Fruit fly (Drosophila melanogaster): ENCODE results near the gene Ndfip.

Gene Ndfip

DNA sequence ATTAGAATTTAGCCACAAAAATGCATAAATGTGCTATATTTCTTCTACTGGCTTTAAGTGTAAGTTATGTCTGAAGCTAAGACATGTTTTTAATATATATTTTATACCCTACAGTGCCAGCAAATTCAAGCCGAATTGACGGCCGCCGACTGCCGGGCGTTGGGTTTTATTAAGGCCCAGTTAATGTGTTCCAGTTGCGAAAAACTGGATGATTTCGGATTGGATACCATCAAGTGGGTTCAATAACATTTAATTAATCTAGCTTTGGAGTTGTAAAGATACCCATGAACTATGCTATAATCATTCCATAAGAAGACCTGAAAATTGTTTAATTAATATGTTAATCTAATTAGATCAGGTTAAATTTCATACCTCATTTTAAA, 579 bp upstream of the Ndfip start:
- no peak for TF ChIP-seq toe (GFP tag; optimal IDR thresholded peaks at IDR 0.05)
- peak; percentile 91 for TF ChIP-seq kay (GFP tag; ENCODE audit: borderline replicate concordance)
- TF ChIP-seq cic (GFP tag; optimal IDR thresholded peaks at IDR 0.05): no peak

DNA sequence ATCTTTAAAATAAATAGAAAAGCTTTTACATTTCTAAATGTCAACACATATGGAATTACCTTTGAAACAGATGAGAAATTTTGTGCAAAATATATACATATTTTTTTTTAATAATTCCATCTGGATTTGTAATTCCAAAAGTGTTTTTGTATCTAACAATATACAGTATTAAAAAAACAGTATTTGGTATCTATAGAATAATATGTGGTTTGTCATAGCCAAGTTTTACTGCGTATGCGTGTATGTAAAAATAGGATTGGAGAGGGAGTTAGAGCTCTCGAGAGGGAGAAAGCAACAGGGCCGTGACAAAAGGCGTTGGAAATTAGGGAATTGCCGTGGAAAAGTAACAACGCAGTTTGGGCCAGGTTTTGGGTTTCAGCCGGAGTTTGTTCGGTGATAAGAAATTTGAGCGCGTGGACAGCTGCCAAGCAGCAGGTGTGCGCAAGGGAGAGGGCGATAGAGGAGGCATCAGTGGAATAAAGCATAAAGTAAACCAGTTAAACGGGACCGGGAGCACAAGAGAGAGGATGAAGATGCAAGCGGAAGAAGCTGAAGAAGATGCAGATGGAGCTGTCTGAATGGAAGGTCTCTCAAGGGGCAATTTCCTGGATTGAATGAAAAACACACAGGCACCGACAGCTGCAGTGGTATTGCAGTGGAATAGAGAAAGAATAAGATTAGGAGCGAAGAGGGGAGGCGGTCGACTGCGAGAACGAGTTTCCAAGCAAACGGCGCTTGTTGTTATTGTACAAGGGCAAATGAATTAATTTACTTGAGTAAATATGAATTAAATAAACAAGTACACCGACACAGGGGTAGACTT, 991 bp downstream of the Ndfip start:
- TF ChIP-seq cic (GFP tag; optimal IDR thresholded peaks at IDR 0.05) (peak; percentile 97), Mnt (GFP tag; optimal IDR thresholded peaks at IDR 0.05) (peak; percentile 58), kay (GFP tag; ENCODE audit: borderline replicate concordance) (peak; percentile 91), CG1620 (GFP tag; optimal IDR thresholded peaks at IDR 0.05) (peak; percentile 31), CG5204 (GFP tag; optimal IDR thresholded peaks at IDR 0.05) (no peak), CG12768 (GFP tag; optimal IDR thresholded peaks at IDR 0.05) (peak; percentile 93), CG7045 (GFP tag; optimal IDR thresholded peaks at IDR 0.05) (peak; percentile 82), CG7101 (tag; optimal IDR thresholded peaks at IDR 0.05) (peak; percentile 82), ovo (GFP tag; optimal IDR thresholded peaks at IDR 0.05) (peak; percentile 79), Crg-1 (GFP tag; optimal IDR thresholded peaks at IDR 0.05) (peak; percentile 68), pad (GFP tag; optimal IDR thresholded peaks at IDR 0.05) (peak; percentile 96), tj (GFP tag; optimal IDR thresholded peaks at IDR 0.05) (peak; percentile 17), toe (GFP tag; optimal IDR thresholded peaks at IDR 0.05) (peak; percentile 44), CG33017 (tag; optimal IDR thresholded peaks at IDR 0.05) (peak; percentile 69), Clk (GFP tag; optimal IDR thresholded peaks at IDR 0.05) (peak; percentile 90), cnc (optimal IDR thresholded peaks at IDR 0.05) (no peak), CG11617 (GFP tag; optimal IDR thresholded peaks at IDR 0.05) (no peak), CG14711 (tag; optimal IDR thresholded peaks at IDR 0.05) (peak; percentile 58), bab1 (GFP tag; optimal IDR thresholded peaks at IDR 0.05) (no peak), Hr96 (GFP tag; optimal IDR thresholded peaks at IDR 0.05) (no peak)

DNA sequence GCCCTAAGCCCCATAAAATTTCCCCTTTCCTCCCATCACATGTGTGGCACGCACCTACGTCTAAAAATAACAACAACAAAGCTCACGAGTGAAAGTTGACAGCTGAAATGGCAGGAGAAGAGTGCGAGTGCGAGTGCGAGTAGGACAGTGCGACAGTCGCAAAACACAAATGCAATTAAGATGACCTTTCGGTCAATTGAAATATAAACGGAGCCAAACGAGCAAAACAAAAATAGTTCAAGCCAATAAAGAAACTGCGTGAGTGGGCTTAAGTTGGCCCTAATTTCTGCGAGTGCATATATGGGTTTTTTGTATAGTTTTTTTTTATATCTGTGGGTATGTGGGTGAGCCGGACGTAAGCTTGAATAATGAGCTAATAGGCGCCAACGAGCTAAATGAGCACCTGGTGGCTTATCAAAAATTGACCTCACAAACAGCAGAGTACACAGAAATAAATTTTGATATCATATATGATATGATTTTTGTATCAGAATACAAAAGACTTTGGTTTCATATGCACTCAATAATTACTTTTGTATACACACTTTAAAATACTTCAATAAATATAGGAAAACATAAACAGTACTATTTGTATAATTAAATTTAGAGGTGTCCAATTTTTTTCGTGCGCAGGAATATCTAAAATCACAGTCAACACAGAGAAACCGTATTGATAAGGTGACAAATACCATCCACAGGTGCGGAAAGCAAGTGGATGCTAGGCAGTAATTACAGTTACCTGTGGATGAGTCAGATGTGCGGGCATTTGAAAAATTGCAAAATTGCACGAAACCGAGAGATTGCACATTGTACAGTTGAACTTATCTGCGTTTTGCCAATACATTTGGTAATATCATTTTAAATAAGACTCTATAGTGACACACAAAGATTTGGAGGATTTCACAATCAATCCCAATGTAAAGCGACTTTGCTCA, 2.1 kb downstream of the Ndfip start:
- TF ChIP-seq kay (GFP tag; ENCODE audit: borderline replicate concordance) (peak; percentile 96), CG12768 (GFP tag; optimal IDR thresholded peaks at IDR 0.05) (peak; percentile 14), CG7101 (tag; optimal IDR thresholded peaks at IDR 0.05) (peak; percentile 11), CG33017 (tag; optimal IDR thresholded peaks at IDR 0.05) (no peak), toe (GFP tag; optimal IDR thresholded peaks at IDR 0.05) (no peak), CG1620 (GFP tag; optimal IDR thresholded peaks at IDR 0.05) (no peak), CG11617 (GFP tag; optimal IDR thresholded peaks at IDR 0.05) (no peak), cic (GFP tag; optimal IDR thresholded peaks at IDR 0.05) (no peak), ovo (GFP tag; optimal IDR thresholded peaks at IDR 0.05) (peak; percentile 34), Clk (GFP tag; optimal IDR thresholded peaks at IDR 0.05) (no peak), Crg-1 (GFP tag; optimal IDR thresholded peaks at IDR 0.05) (peak; percentile 3), cnc (optimal IDR thresholded peaks at IDR 0.05) (no peak), Mnt (GFP tag; optimal IDR thresholded peaks at IDR 0.05) (no peak), CG14711 (tag; optimal IDR thresholded peaks at IDR 0.05) (peak; percentile 27)

DNA sequence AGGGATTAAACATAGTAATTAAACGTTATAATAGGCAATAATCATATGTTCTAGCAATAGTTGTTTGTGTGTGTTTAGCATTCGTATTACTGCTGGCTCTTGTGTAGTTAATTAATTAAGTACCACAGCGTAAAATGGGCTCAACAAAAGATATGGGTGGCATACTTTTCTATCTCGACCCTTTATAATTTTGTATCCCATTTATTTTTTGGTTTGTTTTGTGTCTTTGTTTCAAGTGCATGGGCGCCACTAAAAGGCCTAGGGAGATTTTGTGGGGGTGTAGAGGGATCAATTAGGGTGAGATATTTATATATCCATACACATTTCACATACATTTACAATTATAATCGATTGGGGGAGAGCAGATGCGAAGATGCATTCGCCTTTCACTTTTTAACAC, 6.5 kb downstream of the Ndfip start:
- TF ChIP-seq kay (GFP tag; ENCODE audit: borderline replicate concordance): peak; percentile 76
- TF ChIP-seq CG5204 (GFP tag; optimal IDR thresholded peaks at IDR 0.05): no peak

DNA sequence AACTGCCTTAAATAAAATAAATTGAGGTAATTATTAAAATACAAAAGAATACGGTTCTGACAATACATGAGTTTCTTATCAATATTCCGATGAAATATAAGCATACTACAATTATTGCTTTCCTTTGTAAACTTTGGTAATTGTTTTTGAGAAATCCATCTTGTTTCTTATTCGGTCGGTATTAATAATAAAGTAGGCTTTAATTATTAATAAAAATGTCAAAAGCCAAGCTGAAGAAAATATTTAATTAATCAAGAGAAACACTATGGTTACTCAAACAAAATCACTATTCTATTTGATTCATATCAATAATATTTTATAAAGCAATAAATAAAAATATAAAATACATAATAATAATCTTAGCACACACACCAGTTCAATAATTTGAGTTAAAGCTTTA, 7.4 kb downstream of the Ndfip start, which contains the start of gene CG43085:
CG43085 (minus strand) TSS at position 101 of the 400 bp plus-strand sequence.
- no peak for TF ChIP-seq CG1620 (GFP tag; optimal IDR thresholded peaks at IDR 0.05)
- TF ChIP-seq Mnt (GFP tag; optimal IDR thresholded peaks at IDR 0.05): no peak
- no peak for TF ChIP-seq Clk (GFP tag; optimal IDR thresholded peaks at IDR 0.05)
- TF ChIP-seq toe (GFP tag; optimal IDR thresholded peaks at IDR 0.05): no peak
- TF ChIP-seq Hr96 (GFP tag; optimal IDR thresholded peaks at IDR 0.05): no peak
- no peak for TF ChIP-seq cic (GFP tag; optimal IDR thresholded peaks at IDR 0.05)
- TF ChIP-seq CG11617 (GFP tag; optimal IDR thresholded peaks at IDR 0.05): no peak
- TF ChIP-seq CG5204 (GFP tag; optimal IDR thresholded peaks at IDR 0.05): no peak
- peak; percentile 42 for TF ChIP-seq kay (GFP tag; ENCODE audit: borderline replicate concordance)

DNA sequence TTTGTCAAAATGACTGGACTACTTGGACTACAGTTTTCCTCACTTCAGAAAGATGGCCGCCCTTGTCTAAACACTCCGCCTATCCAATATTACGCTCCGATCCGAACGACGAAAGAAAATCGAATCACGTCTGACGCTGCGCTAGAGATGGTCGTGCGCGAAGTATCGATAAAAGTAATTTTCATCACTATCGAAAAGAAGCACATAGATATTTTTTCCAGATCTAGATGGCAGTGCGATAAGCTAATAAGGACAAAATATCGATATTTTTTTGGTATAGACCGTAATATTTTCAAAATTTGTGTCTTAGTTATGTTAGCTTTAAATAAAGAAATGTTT, 9.2 kb downstream of the Ndfip start, which contains the start of gene Pep:
Pep (minus strand) TSS at position 131 of the 339 bp plus-strand sequence.
- TF ChIP-seq CG1620 (GFP tag; optimal IDR thresholded peaks at IDR 0.05) (peak; percentile 60), cic (GFP tag; optimal IDR thresholded peaks at IDR 0.05) (peak; percentile 21), toe (GFP tag; optimal IDR thresholded peaks at IDR 0.05) (peak; percentile 31), CG11617 (GFP tag; optimal IDR thresholded peaks at IDR 0.05) (no peak), CG14711 (tag; optimal IDR thresholded peaks at IDR 0.05) (peak; percentile 18), CG5204 (GFP tag; optimal IDR thresholded peaks at IDR 0.05) (no peak), ovo (GFP tag; optimal IDR thresholded peaks at IDR 0.05) (peak; percentile 5), CG7101 (tag; optimal IDR thresholded peaks at IDR 0.05) (peak; percentile 52), Clk (GFP tag; optimal IDR thresholded peaks at IDR 0.05) (no peak), bab1 (GFP tag; optimal IDR thresholded peaks at IDR 0.05) (peak; percentile 57), Mnt (GFP tag; optimal IDR thresholded peaks at IDR 0.05) (peak; percentile 54), kay (GFP tag; ENCODE audit: borderline replicate concordance) (peak; percentile 81)
